Worm (Caenorhabditis elegans): ENCODE data around the gene cnc-1.
A peak's percentile ranks its signal among the peaks of the same experiment; 100 is the strongest.

The cnc-1 gene

ce11 chrV:1444180-1444579 lies at the start of gene cnc-1:
TSS of gene cnc-1 (minus strand) at chrV:1444280.
- TF ChIP-seq ztf-29 (GFP tag; IDR thresholded peaks at IDR 0.05) (no peak), T22C8.4 (GFP tag; IDR thresholded peaks at IDR 0.05) (no peak), klf-2 (GFP tag; conservative IDR thresholded peaks at IDR 0.05) (no peak), cog-1 (tag; optimal IDR thresholded peaks at IDR 0.05) (no peak), ztf-23 (GFP tag; IDR thresholded peaks at IDR 0.05) (no peak), med-1 (GFP tag; optimal IDR thresholded peaks at IDR 0.05; ENCODE audit: insufficient read depth) (no peak), flt-1 (GFP tag; IDR thresholded peaks at IDR 0.05) (no peak)

- TF ChIP-seq T22C8.4 (GFP tag; IDR thresholded peaks at IDR 0.05) (no peak), med-1 (GFP tag; optimal IDR thresholded peaks at IDR 0.05; ENCODE audit: insufficient read depth) (no peak), ztf-29 (GFP tag; IDR thresholded peaks at IDR 0.05) (no peak), tab-1 (GFP tag; IDR thresholded peaks at IDR 0.05) (no peak), flt-1 (GFP tag; IDR thresholded peaks at IDR 0.05) (no peak), cog-1 (tag; optimal IDR thresholded peaks at IDR 0.05) (no peak), ztf-23 (GFP tag; IDR thresholded peaks at IDR 0.05) (no peak), klf-2 (GFP tag; conservative IDR thresholded peaks at IDR 0.05) (no peak), ref-1 (GFP tag; conservative IDR thresholded peaks at IDR 0.05) (no peak)
Measured at ce11 chrV:1491510-1491909, 47.4 kb upstream of the cnc-1 start, which contains the start of gene C38C3.6. TSS of gene C38C3.6 (minus strand) at chrV:1491610.

- TF ChIP-seq T22C8.4 (GFP tag; IDR thresholded peaks at IDR 0.05) (no peak), tab-1 (GFP tag; IDR thresholded peaks at IDR 0.05) (no peak), ref-1 (GFP tag; conservative IDR thresholded peaks at IDR 0.05) (no peak), klf-2 (GFP tag; conservative IDR thresholded peaks at IDR 0.05) (no peak), ztf-23 (GFP tag; IDR thresholded peaks at IDR 0.05) (no peak), cog-1 (tag; optimal IDR thresholded peaks at IDR 0.05) (no peak), ztf-29 (GFP tag; IDR thresholded peaks at IDR 0.05) (no peak)
Measured at ce11 chrV:1488642-1489041, 44.6 kb upstream of the cnc-1 start.

DNA sequence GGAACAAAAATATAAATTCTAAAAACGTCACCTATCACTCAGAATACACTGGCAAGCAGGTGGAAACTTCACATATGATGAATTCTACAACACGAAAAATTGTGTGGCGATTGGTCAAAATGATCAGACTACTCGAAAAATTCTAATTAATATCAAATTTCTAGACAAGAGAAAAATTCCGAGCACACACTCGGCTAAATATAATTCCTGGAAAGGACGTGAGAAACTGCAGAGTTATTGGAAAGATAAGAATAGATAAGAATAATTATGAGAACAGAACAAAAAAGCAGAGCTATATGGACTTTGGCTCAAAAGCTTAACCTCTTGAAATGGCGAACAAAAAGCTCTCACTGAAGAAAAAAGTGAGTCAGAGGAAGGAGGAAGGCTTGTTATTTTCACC lies 43.2 kb upstream of the cnc-1 start:
- TF ChIP-seq T22C8.4 (GFP tag; IDR thresholded peaks at IDR 0.05) (no peak), ztf-23 (GFP tag; IDR thresholded peaks at IDR 0.05) (no peak), ref-1 (GFP tag; conservative IDR thresholded peaks at IDR 0.05) (no peak), med-1 (GFP tag; optimal IDR thresholded peaks at IDR 0.05; ENCODE audit: insufficient read depth) (no peak), ztf-29 (GFP tag; IDR thresholded peaks at IDR 0.05) (no peak), tab-1 (GFP tag; IDR thresholded peaks at IDR 0.05) (no peak)

- TF ChIP-seq ref-1 (GFP tag; conservative IDR thresholded peaks at IDR 0.05) (no peak), tab-1 (GFP tag; IDR thresholded peaks at IDR 0.05) (no peak), med-1 (GFP tag; optimal IDR thresholded peaks at IDR 0.05; ENCODE audit: insufficient read depth) (no peak), ztf-29 (GFP tag; IDR thresholded peaks at IDR 0.05) (no peak), cog-1 (tag; optimal IDR thresholded peaks at IDR 0.05) (no peak), T22C8.4 (GFP tag; IDR thresholded peaks at IDR 0.05) (no peak), ztf-23 (GFP tag; IDR thresholded peaks at IDR 0.05) (no peak)
Measured at ce11 chrV:1486031-1486430, 42.0 kb upstream of the cnc-1 start.

ce11 chrV:1481742-1482141 lies 37.7 kb upstream of the cnc-1 start, which contains the start of gene C38C3.4:
TSS of gene C38C3.4 (plus strand) at chrV:1482042.
- no peak for TF ChIP-seq flt-1 (GFP tag; IDR thresholded peaks at IDR 0.05)

DNA sequence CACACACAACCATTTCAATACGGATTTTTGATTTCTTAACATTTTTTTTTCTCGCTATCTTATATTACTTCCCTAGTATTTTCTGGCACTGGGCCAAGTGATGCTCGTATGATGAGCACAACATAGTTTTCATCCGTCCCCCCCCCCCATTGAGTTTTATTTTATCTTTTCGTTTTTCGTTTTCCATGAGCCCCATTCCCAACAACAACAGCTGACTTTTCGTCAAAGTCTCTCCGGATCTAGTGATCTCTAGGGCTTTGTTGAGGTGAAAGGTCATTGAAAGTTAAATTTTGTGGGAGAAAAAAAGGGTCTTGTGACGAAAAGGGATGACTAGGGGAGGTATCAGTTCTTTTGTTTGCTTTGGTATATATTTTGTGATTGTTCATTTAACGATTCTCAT lies 36.8 kb upstream of the cnc-1 start:
- TF ChIP-seq cog-1 (tag; optimal IDR thresholded peaks at IDR 0.05) (no peak), ztf-23 (GFP tag; IDR thresholded peaks at IDR 0.05) (no peak), med-1 (GFP tag; optimal IDR thresholded peaks at IDR 0.05; ENCODE audit: insufficient read depth) (no peak), flt-1 (GFP tag; IDR thresholded peaks at IDR 0.05) (no peak), ztf-29 (GFP tag; IDR thresholded peaks at IDR 0.05) (no peak), klf-2 (GFP tag; conservative IDR thresholded peaks at IDR 0.05) (no peak), ref-1 (GFP tag; conservative IDR thresholded peaks at IDR 0.05) (no peak), T22C8.4 (GFP tag; IDR thresholded peaks at IDR 0.05) (no peak), tab-1 (GFP tag; IDR thresholded peaks at IDR 0.05) (no peak)

DNA sequence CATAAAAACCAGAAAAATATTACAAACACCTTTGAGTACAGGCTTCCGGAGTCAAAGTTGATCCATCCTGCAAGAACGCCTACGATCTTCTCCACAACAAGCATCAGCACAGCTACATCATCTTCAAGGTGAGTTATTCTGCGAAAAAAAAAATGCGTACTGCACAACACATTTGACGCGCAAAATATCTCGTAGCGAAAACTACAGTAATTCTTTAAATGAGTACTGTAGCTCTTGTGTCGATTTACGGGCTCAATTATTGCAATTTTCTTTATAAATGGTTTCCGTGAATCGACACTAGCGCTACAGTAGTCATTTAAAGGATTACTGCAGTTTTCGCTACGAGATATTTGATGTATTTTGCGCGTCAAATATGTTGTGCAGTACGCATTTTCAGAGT lies 32.8 kb upstream of the cnc-1 start:
- TF ChIP-seq cog-1 (tag; optimal IDR thresholded peaks at IDR 0.05) (no peak), ztf-29 (GFP tag; IDR thresholded peaks at IDR 0.05) (no peak), med-1 (GFP tag; optimal IDR thresholded peaks at IDR 0.05; ENCODE audit: insufficient read depth) (no peak), klf-2 (GFP tag; conservative IDR thresholded peaks at IDR 0.05) (no peak), ztf-23 (GFP tag; IDR thresholded peaks at IDR 0.05) (no peak)

- TF ChIP-seq ref-1 (GFP tag; conservative IDR thresholded peaks at IDR 0.05) (no peak), ztf-23 (GFP tag; IDR thresholded peaks at IDR 0.05) (no peak), flt-1 (GFP tag; IDR thresholded peaks at IDR 0.05) (no peak), med-1 (GFP tag; optimal IDR thresholded peaks at IDR 0.05; ENCODE audit: insufficient read depth) (no peak), T22C8.4 (GFP tag; IDR thresholded peaks at IDR 0.05) (no peak), klf-2 (GFP tag; conservative IDR thresholded peaks at IDR 0.05) (no peak), cog-1 (tag; optimal IDR thresholded peaks at IDR 0.05) (no peak), tab-1 (GFP tag; IDR thresholded peaks at IDR 0.05) (no peak), ztf-29 (GFP tag; IDR thresholded peaks at IDR 0.05) (no peak)
Measured at ce11 chrV:1476284-1476792, 32.3 kb upstream of the cnc-1 start.

ce11 chrV:1474486-1475125 lies 30.5 kb upstream of the cnc-1 start, which contains the start of the genes F53E2.2 and unc-60:
TSS of gene F53E2.2 (plus strand) at chrV:1475086.
TSS of gene unc-60 (plus strand) at chrV:1475086.
- 0 out of 2 replicates have a peak, but pooled peaks have one; percentile 57 for TF ChIP-seq flt-1 (GFP tag; IDR thresholded peaks at IDR 0.05)
- no peak; the same call in 1 of the 2 replicates for TF ChIP-seq ztf-23 (GFP tag; IDR thresholded peaks at IDR 0.05)
- TF ChIP-seq klf-2 (GFP tag; conservative IDR thresholded peaks at IDR 0.05): no peak
- TF ChIP-seq ztf-29 (GFP tag; IDR thresholded peaks at IDR 0.05): no peak; the same call in 1 of the 2 replicates
- no peak for TF ChIP-seq ref-1 (GFP tag; conservative IDR thresholded peaks at IDR 0.05)
- no peak for TF ChIP-seq cog-1 (tag; optimal IDR thresholded peaks at IDR 0.05)
- TF ChIP-seq tab-1 (GFP tag; IDR thresholded peaks at IDR 0.05): peak; percentile 46; the same call in 1 of the 2 replicates
- no peak for TF ChIP-seq T22C8.4 (GFP tag; IDR thresholded peaks at IDR 0.05)
